Worm (Caenorhabditis elegans): ENCODE results near the gene pals-38.

pals-38 gene

ce11 chrV:12420843-12421242 is 26.0 kb downstream of the pals-38 start, which contains the start of gene C54D10.4:
TSS of gene C54D10.4 (minus strand) at chrV:12420943.
- TF ChIP-seq madf-9 (GFP tag; conservative IDR thresholded peaks at IDR 0.05) (no peak), snpc-1.2 (GFP tag; IDR thresholded peaks at IDR 0.05) (no peak), spr-3 (GFP tag; optimal IDR thresholded peaks at IDR 0.05) (no peak), dve-1 (tag; optimal IDR thresholded peaks at IDR 0.05; ENCODE audit: insufficient read depth) (no peak), sdz-12 (GFP tag; optimal IDR thresholded peaks at IDR 0.05) (no peak), dmd-9 (GFP tag; IDR thresholded peaks at IDR 0.05) (no peak), lin-15B (tag; optimal IDR thresholded peaks at IDR 0.05) (no peak), mxl-3 (GFP tag; optimal IDR thresholded peaks at IDR 0.05) (no peak), nhr-41 (GFP tag; IDR thresholded peaks at IDR 0.05) (no peak), fos-1 (tag; optimal IDR thresholded peaks at IDR 0.05) (no peak), hlh-11 (tag; optimal IDR thresholded peaks at IDR 0.05) (no peak), nhr-77 (tag; optimal IDR thresholded peaks at IDR 0.05) (no peak), egl-27 (tag; optimal IDR thresholded peaks at IDR 0.05) (no peak), Y5F2A.4 (GFP tag; optimal IDR thresholded peaks at IDR 0.05) (no peak)

ce11 chrV:12418292-12418691 is 28.5 kb downstream of the pals-38 start, which contains the start of gene C54D10.3:
TSS of gene C54D10.3 (plus strand) at chrV:12418592.
- no peak for TF ChIP-seq nhr-76 (tag; optimal IDR thresholded peaks at IDR 0.05)
- no peak for TF ChIP-seq hmg-1.1 (GFP tag; IDR thresholded peaks at IDR 0.05)
- no peak for TF ChIP-seq Y105C5A.15 (GFP tag; IDR thresholded peaks at IDR 0.05)
- TF ChIP-seq unc-62 (GFP tag; optimal IDR thresholded peaks at IDR 0.05 in 1 of 2) = peak in 1 of 2 experiments; percentile 87
- no peak for TF ChIP-seq unc-62 (tag; optimal IDR thresholded peaks at IDR 0.05)

- TF ChIP-seq pqm-1 (tag; optimal IDR thresholded peaks at IDR 0.05) = no peak
- no peak for TF ChIP-seq sdz-12 (GFP tag; optimal IDR thresholded peaks at IDR 0.05)
- no peak for TF ChIP-seq lir-3 (tag; optimal IDR thresholded peaks at IDR 0.05)
- TF ChIP-seq nhr-102 (tag; optimal IDR thresholded peaks at IDR 0.05) = no peak
- TF ChIP-seq ama-1 (optimal IDR thresholded peaks at IDR 0.05) = no peak
These were observed 29.5 kb downstream of the pals-38 start, which contains the start of gene cdr-3 for ce11 chrV:12417277-12417676. TSS of gene cdr-3 (minus strand) at chrV:12417377.

- TF ChIP-seq dve-1 (tag; optimal IDR thresholded peaks at IDR 0.05; ENCODE audit: insufficient read depth) (peak; percentile 47), T26A8.4 (GFP tag; IDR thresholded peaks at IDR 0.05) (no peak), nhr-42 (GFP tag; IDR thresholded peaks at IDR 0.05) (no peak), ctbp-1 (GFP tag; IDR thresholded peaks at IDR 0.05) (no peak), egl-27 (tag; optimal IDR thresholded peaks at IDR 0.05) (no peak), nhr-48 (tag; optimal IDR thresholded peaks at IDR 0.05) (no peak), F10B5.3 (tag; optimal IDR thresholded peaks at IDR 0.05) (no peak), lin-38 (GFP tag; IDR thresholded peaks at IDR 0.05) (no peak), jun-1 (tag; optimal IDR thresholded peaks at IDR 0.05) (no peak), unc-39 (tag; optimal IDR thresholded peaks at IDR 0.05) (no peak), daf-16 (GFP tag; optimal IDR thresholded peaks at IDR 0.05) (no peak), daf-16 (tag; optimal IDR thresholded peaks at IDR 0.05) (peak; percentile 63), nhr-6 (tag; optimal IDR thresholded peaks at IDR 0.05) (no peak), unc-130 (GFP tag; optimal IDR thresholded peaks at IDR 0.05) (no peak), unc-62 (GFP tag; optimal IDR thresholded peaks at IDR 0.05 in 1 of 2) (no peak), unc-62 (tag; optimal IDR thresholded peaks at IDR 0.05) (no peak), duxl-1 (tag; optimal IDR thresholded peaks at IDR 0.05; ENCODE audit: poor library complexity) (no peak), nhr-102 (tag; optimal IDR thresholded peaks at IDR 0.05) (no peak), spr-1 (tag; optimal IDR thresholded peaks at IDR 0.05) (no peak), zip-2 (tag; optimal IDR thresholded peaks at IDR 0.05) (no peak), nhr-111 (GFP tag; optimal IDR thresholded peaks at IDR 0.05) (no peak), mdl-1 (tag; optimal IDR thresholded peaks at IDR 0.05) (no peak), dmd-6 (GFP tag; IDR thresholded peaks at IDR 0.05) (peak; percentile 77), nhr-237 (tag; optimal IDR thresholded peaks at IDR 0.05) (no peak), dmd-9 (GFP tag; IDR thresholded peaks at IDR 0.05) (no peak), daf-8 (GFP tag; IDR thresholded peaks at IDR 0.05) (no peak), ceh-82 (tag; optimal IDR thresholded peaks at IDR 0.05) (no peak), egl-43 (GFP tag; IDR thresholded peaks at IDR 0.05) (no peak), lin-1 (GFP tag; IDR thresholded peaks at IDR 0.05) (no peak), aly-2 (tag; optimal IDR thresholded peaks at IDR 0.05) (no peak), nhr-28 (tag; optimal IDR thresholded peaks at IDR 0.05) (peak; percentile 70), nhr-77 (tag; optimal IDR thresholded peaks at IDR 0.05) (peak; percentile 23)
These were observed 31.1 kb downstream of the pals-38 start, which contains the start of gene cdr-2 for ce11 chrV:12415656-12416055. TSS of gene cdr-2 (minus strand) at chrV:12415709.
